Fruit fly (Drosophila melanogaster) whole organism, prepupa: ENCODE measurements around the gene CG5321.

ENCODE experiments used
- CG16779 ChIP-seq: fragments of 200-800 bp; sonication (Bioruptor generic); optimal IDR thresholded peaks from 3 replicates; lab custom pipeline; 2017; ENCODE audit warnings: missing biosample characterization, mild to moderate bottlenecking, missing genetic modification characterization
- CG3032 ChIP-seq: fragments of 200-800 bp; optimal IDR thresholded peaks from 2 replicates; lab custom pipeline; 2019; ENCODE audit warnings: missing biosample characterization, mild to moderate bottlenecking, missing genetic modification characterization, moderate library complexity
- CG6808 ChIP-seq: fragments of 200-800 bp; sonication (Bioruptor generic); optimal IDR thresholded peaks from 3 replicates; lab custom pipeline; 2017; ENCODE audit warnings: missing biosample characterization, missing genetic modification characterization, mild to moderate bottlenecking, moderate library complexity, missing genetic modification reagents
- CG9139 ChIP-seq: fragments of 200-800 bp; sonication (Bioruptor generic); optimal IDR thresholded peaks from 3 replicates; lab custom pipeline; 2017; ENCODE audit warnings: missing biosample characterization, mild to moderate bottlenecking, missing genetic modification characterization
- Gug ChIP-seq: fragments of 200-800 bp; sonication (Bioruptor generic); IDR thresholded peaks from 2 replicates; pipeline ENCODE4 v1.3.6; 2022; ENCODE audit warnings: missing biosample characterization, missing genetic modification characterization
- Hr39 ChIP-seq: fragments of 200-800 bp; sonication (Bioruptor generic); optimal IDR thresholded peaks from 2 replicates; lab custom pipeline; 2016; ENCODE audit warnings: missing biosample characterization, missing genetic modification characterization
- lz ChIP-seq: fragments of 200-800 bp; sonication (Bioruptor generic); optimal IDR thresholded peaks from 3 replicates; lab custom pipeline; 2016; ENCODE audit warnings: missing biosample characterization, missing genetic modification characterization

dm6 chrX:14712475-14712874 is 33.1 kb downstream of the CG5321 start:
- no peak for TF ChIP-seq Gug
- TF ChIP-seq CG16779 (tag; lab: Kevin White, UChicago) = no peak
- no peak for TF ChIP-seq Hr39 (GFP tag; lab: Kevin White, UChicago)
- TF ChIP-seq CG9139 (GFP tag; lab: Kevin White, UChicago) = no peak
- TF ChIP-seq lz = no peak
- no peak for TF ChIP-seq CG3032 (tag; lab: Kevin White, UChicago)
- no peak for TF ChIP-seq CG6808 (GFP tag; lab: Kevin White, UChicago)
